Fruit fly (Drosophila melanogaster): ENCODE measurements around the gene CG14445.
A peak's percentile ranks its signal among the peaks of the same experiment; 100 is the strongest.

CG14445 gene

DNA sequence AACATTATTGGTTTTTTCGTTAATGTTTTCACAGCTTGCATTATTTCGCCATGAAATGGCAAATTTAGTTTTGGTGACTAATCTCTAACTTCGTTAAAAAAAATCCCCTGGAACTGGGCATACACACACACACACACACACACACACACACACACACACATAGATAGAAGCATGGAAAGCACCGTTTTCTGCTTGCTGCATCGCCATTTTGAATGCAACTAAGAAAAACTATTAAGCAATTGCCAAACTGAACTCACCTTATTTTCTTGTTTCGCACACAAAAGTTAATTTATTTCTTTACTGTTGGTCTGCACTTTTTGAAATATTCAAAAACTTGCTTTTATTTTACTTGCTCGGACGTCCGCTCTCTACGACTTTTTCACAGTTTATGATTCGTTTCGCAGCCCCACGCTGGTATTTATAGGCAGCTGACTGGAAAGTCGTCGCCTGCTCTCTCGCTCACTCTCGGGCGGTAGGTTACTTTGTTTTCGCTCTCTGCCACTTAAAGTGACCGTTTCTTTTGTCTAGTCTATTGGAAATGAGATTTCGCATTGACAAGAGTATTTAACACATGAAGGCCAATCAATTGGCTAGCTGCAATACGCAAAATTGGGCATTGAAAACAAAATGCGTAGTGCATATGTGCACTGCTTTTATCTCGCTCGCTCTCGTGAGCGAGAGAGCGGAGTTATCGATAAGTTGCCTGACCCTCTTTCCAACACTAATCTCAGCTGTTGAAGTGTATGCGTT, 41.9 kb downstream of the CG14445 start (continued):
- peak; percentile 32 for TF ChIP-seq gfzf (GFP tag; optimal IDR thresholded peaks at IDR 0.05)
- peak; percentile 46 for TF ChIP-seq CG9727 (GFP tag; optimal IDR thresholded peaks at IDR 0.05)
- TF ChIP-seq CG6654 (GFP tag; optimal IDR thresholded peaks at IDR 0.05): no peak
- TF ChIP-seq gro (GFP tag; optimal IDR thresholded peaks at IDR 0.05): peak; percentile 38
- TF ChIP-seq CG34224 (GFP tag; IDR thresholded peaks at IDR 0.05; ENCODE audit: partially characterized antibody): 0 out of 3 replicates have a peak, but pooled peaks have one; percentile 12
- peak; percentile 45; the same call in 1 of the 3 replicates for TF ChIP-seq CG11456 (GFP tag; IDR thresholded peaks at IDR 0.05)
- TF ChIP-seq Awh (GFP tag; IDR thresholded peaks at IDR 0.05): 0 out of 2 replicates have a peak, but pooled peaks have one; percentile 10
- peak; percentile 34; the same call in 1 of the 2 replicates for TF ChIP-seq unc-4 (GFP tag; IDR thresholded peaks at IDR 0.05; ENCODE audit: partially characterized antibody)
- peak; percentile 43 for TF ChIP-seq abd-A (tag; optimal IDR thresholded peaks at IDR 0.05)
- TF ChIP-seq CG9797 (GFP tag; optimal IDR thresholded peaks at IDR 0.05): peak; percentile 44
- peak; percentile 96 for TF ChIP-seq MESR4 (GFP tag; optimal IDR thresholded peaks at IDR 0.05)
- 0 out of 2 replicates have a peak, but pooled peaks have one; percentile 14 for TF ChIP-seq Rfx (GFP tag; IDR thresholded peaks at IDR 0.05)
- TF ChIP-seq mld (GFP tag; IDR thresholded peaks at IDR 0.05; ENCODE audit: partially characterized antibody): no peak
- TF ChIP-seq repo (GFP tag; optimal IDR thresholded peaks at IDR 0.05): peak; percentile 14
- TF ChIP-seq Opbp (GFP tag; IDR thresholded peaks at IDR 0.05; ENCODE audit: partially characterized antibody): peak; percentile 13; the same call in 1 of the 3 replicates
- no peak for TF ChIP-seq CG31224 (GFP tag; IDR thresholded peaks at IDR 0.05)
- TF ChIP-seq ash1 (GFP tag; optimal IDR thresholded peaks at IDR 0.05): no peak
- TF ChIP-seq CG11695 (GFP tag; IDR thresholded peaks at IDR 0.05): no peak
- TF ChIP-seq phol (tag; optimal IDR thresholded peaks at IDR 0.05): peak; percentile 33
- no peak for TF ChIP-seq CG2889 (GFP tag; IDR thresholded peaks at IDR 0.05)
- TF ChIP-seq shn (GFP tag; optimal IDR thresholded peaks at IDR 0.05): no peak
- no peak for TF ChIP-seq rib (GFP tag; IDR thresholded peaks at IDR 0.05)
- peak; percentile 9 for TF ChIP-seq Fer3 (tag; optimal IDR thresholded peaks at IDR 0.05)
- peak; percentile 34 for TF ChIP-seq scrt (GFP tag; optimal IDR thresholded peaks at IDR 0.05)
- peak; percentile 48; the same call in 2 of the 3 replicates for TF ChIP-seq CG17361 (GFP tag; IDR thresholded peaks at IDR 0.05)
- TF ChIP-seq NC2β (GFP tag; optimal IDR thresholded peaks at IDR 0.05): peak; percentile 29
- TF ChIP-seq CG34376 (GFP tag; optimal IDR thresholded peaks at IDR 0.05): peak; percentile 55
- no peak for TF ChIP-seq CG14014 (GFP tag; IDR thresholded peaks at IDR 0.05)
- no peak for TF ChIP-seq CG11247 (GFP tag; IDR thresholded peaks at IDR 0.05)
- TF ChIP-seq ken (GFP tag; IDR thresholded peaks at IDR 0.05): no peak
- TF ChIP-seq CG7963 (GFP tag; IDR thresholded peaks at IDR 0.05; ENCODE audit: partially characterized antibody): no peak
- TF ChIP-seq CG3281 (GFP tag; optimal IDR thresholded peaks at IDR 0.05): peak; percentile 10
- peak; percentile 58 for TF ChIP-seq CG10543 (GFP tag; optimal IDR thresholded peaks at IDR 0.05)
- peak; percentile 58 for TF ChIP-seq CG12659 (GFP tag; optimal IDR thresholded peaks at IDR 0.05)
- peak; percentile 26 for TF ChIP-seq CG3163 (GFP tag; optimal IDR thresholded peaks at IDR 0.05)
- TF ChIP-seq cad (GFP tag; optimal IDR thresholded peaks at IDR 0.05): peak; percentile 27
- TF ChIP-seq B-H1 (GFP tag; IDR thresholded peaks at IDR 0.05): no peak
- TF ChIP-seq ham (GFP tag; IDR thresholded peaks at IDR 0.05): no peak
- peak; percentile 79 for TF ChIP-seq Jarid2 (GFP tag; optimal IDR thresholded peaks at IDR 0.05)
- TF ChIP-seq CG9437 (GFP tag; optimal IDR thresholded peaks at IDR 0.05): peak; percentile 18
- TF ChIP-seq dimm (GFP tag; IDR thresholded peaks at IDR 0.05): no peak
- 0 out of 3 replicates have a peak, but pooled peaks have one; percentile 43 for TF ChIP-seq HLH4C (GFP tag; IDR thresholded peaks at IDR 0.05; ENCODE audit: partially characterized antibody)
- TF ChIP-seq trem (tag; optimal IDR thresholded peaks at IDR 0.05): peak; percentile 27
- TF ChIP-seq Atf6 (GFP tag; IDR thresholded peaks at IDR 0.05): 0 out of 2 replicates have a peak, but pooled peaks have one; percentile 29
- peak; percentile 94 for TF ChIP-seq CG13624 (GFP tag; optimal IDR thresholded peaks at IDR 0.05)
- peak; percentile 62 for TF ChIP-seq Dref (GFP tag; IDR thresholded peaks at IDR 0.05)
- no peak for TF ChIP-seq Sry-β (GFP tag; optimal IDR thresholded peaks at IDR 0.05)
- TF ChIP-seq Med (GFP tag): peak; percentile 79

Measured in whole organism, embryonic.